Fruit fly (Drosophila melanogaster): ENCODE measurements around the gene FipoQ.

DNA sequence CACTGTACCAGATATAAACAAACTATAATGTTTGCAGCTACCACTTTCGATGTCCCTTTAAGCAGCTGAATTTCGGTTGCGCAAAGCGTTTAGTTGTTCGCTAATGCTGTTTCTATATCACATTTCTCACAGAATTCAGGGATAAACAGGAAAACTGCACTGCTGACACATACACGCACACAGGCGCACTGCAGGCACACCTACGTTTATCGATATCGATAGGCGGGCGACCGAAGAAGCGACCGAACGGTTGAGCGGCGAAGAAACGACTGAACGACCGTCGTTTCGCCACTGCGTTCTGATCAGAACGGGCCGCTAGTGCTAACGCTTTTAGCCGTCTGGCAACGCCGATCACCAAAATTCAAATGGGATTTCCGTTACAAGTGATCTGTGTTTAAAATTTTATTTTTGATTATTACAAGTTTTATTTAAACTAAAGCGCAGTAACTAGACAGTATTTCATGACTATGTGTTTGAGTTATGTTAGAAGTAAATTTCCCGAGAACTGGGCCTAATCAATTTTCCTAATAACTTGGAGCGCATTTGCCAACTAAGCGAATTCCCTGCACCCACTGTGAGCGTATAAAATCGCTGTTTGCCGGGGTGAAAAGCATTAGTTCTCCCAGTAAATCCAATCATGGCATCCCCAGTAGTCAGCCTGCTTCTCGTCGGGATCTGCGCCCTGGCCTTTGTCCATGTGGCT lies 1.2 kb upstream of the FipoQ start, which contains the start of the genes CG2310 and Diedel:
- TF ChIP-seq CG7368 (GFP tag; optimal IDR thresholded peaks at IDR 0.05) (no peak), CG11902 (GFP tag; optimal IDR thresholded peaks at IDR 0.05) (no peak), Gug (GFP tag; IDR thresholded peaks at IDR 0.05) (no peak), CG6854 (GFP tag; optimal IDR thresholded peaks at IDR 0.05) (no peak), CG8119 (GFP tag; IDR thresholded peaks at IDR 0.05) (no peak)

Measured in whole organism, prepupa.